Worm (Caenorhabditis elegans) whole organism, early embryonic: ENCODE data around the gene dmd-10.

Experiments
- B0310.2 ChIP-seq: sonication (generic microtip); optimal IDR thresholded peaks from 2 replicates; lab custom pipeline; 2016; ENCODE audit warnings: mild to moderate bottlenecking, missing genetic modification characterization, missing compliant biosample characterization
- F13C5.2 ChIP-seq: sonication (generic microtip); optimal IDR thresholded peaks from 2 replicates; lab custom pipeline; 2017; ENCODE audit warnings: mild to moderate bottlenecking, missing genetic modification characterization, inconsistent platforms, missing compliant biosample characterization
- aly-1 ChIP-seq: sonication (generic microtip); optimal IDR thresholded peaks from 2 replicates; lab custom pipeline; 2016; ENCODE audit warnings: missing genetic modification characterization, missing compliant biosample characterization
- ama-1 ChIP-seq: fragments of 150-350 bp; optimal IDR thresholded peaks from 2 replicates; lab custom pipeline; 2014
- ceh-13 ChIP-seq: fragments of 200-800 bp; sonication (Bioruptor generic); optimal IDR thresholded peaks from 2 replicates; lab custom pipeline; 2018; ENCODE audit warnings: mild to moderate bottlenecking, missing genetic modification characterization, missing compliant biosample characterization
- ceh-36 ChIP-seq: sonication (generic microtip); optimal IDR thresholded peaks from 2 replicates; lab custom pipeline; 2016; ENCODE audit warnings: missing genetic modification characterization, inconsistent platforms, missing compliant biosample characterization
- ets-7 ChIP-seq: sonication (generic microtip); optimal IDR thresholded peaks from 2 replicates; lab custom pipeline; 2016; ENCODE audit warnings: missing genotype, missing genetic modification characterization, missing compliant biosample characterization
- flt-1 ChIP-seq: fragments of 200-800 bp; sonication (Bioruptor generic); IDR thresholded peaks from 2 replicates; pipeline ENCODE4 v1.3.6; 2022; ENCODE audit warnings: missing genetic modification characterization, missing compliant biosample characterization
- hmbx-1 ChIP-seq: sonication (generic microtip); optimal IDR thresholded peaks from 2 replicates; lab custom pipeline; 2016; ENCODE audit warnings: mild to moderate bottlenecking, missing genetic modification characterization, missing compliant biosample characterization
- hmg-4 ChIP-seq: fragments of 200-800 bp; sonication (Bioruptor generic); optimal IDR thresholded peaks from 2 replicates; lab custom pipeline; 2018; ENCODE audit warnings: mild to moderate bottlenecking, missing genetic modification characterization, missing compliant biosample characterization
- hnd-1 ChIP-seq: sonication (generic microtip); optimal IDR thresholded peaks from 2 replicates; lab custom pipeline; 2016; ENCODE audit warnings: missing genetic modification characterization, missing compliant biosample characterization
- pes-1 ChIP-seq: fragments of 200-800 bp; sonication (Bioruptor generic); IDR thresholded peaks from 2 replicates; pipeline ENCODE4 v1.3.6; 2022; ENCODE audit warnings: missing genetic modification reagents, missing genetic modification characterization, missing compliant biosample characterization
- scrt-1 ChIP-seq: fragments of 200-800 bp; sonication (Bioruptor generic); IDR thresholded peaks from 2 replicates; pipeline ENCODE4 v1.3.6; 2022; ENCODE audit warnings: missing genetic modification characterization, missing compliant biosample characterization
- sea-1 ChIP-seq: fragments of 200-800 bp; sonication (Bioruptor generic); conservative IDR thresholded peaks from 2 replicates; pipeline ENCODE4 v1.3.6; 2022; ENCODE audit warnings: missing genetic modification characterization, missing compliant biosample characterization
- tbx-11 ChIP-seq: fragments of 200-800 bp; sonication (Bioruptor generic); IDR thresholded peaks from 2 replicates; pipeline ENCODE4 v1.3.6; 2022; ENCODE audit warnings: missing genetic modification characterization, missing compliant biosample characterization
- tbx-37 ChIP-seq: fragments of 200-800 bp; sonication (Bioruptor generic); conservative IDR thresholded peaks from 2 replicates; pipeline ENCODE4 v1.3.6; 2022; ENCODE audit warnings: missing genetic modification reagents, missing genetic modification characterization, missing compliant biosample characterization
- tra-4 ChIP-seq: sonication (generic microtip); optimal IDR thresholded peaks from 2 replicates; lab custom pipeline; 2017; ENCODE audit warnings: missing genetic modification characterization, missing compliant biosample characterization

The dmd-10 gene

DNA sequence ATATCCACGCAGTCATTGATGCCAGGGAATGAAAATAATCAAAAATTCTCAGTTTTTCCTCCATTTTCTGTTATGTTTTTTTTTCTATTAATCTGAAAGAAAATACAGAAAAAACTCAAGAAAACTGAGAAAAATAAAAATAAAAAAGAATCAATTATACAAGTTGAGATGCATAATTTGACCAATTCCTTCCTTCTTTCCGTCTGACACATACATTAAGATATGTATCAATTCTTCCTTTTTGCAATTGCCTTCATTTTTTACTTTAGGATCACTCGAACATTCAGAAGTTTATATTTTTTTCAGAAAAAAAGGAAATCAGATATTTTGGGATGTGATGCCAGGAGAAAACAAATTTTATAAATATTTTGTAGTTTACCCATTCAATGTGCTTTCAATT is 29.0 kb downstream of the dmd-10 start, which contains the start of gene F57B1.5:
Gene F57B1.5, plus strand, starts transcription at position 301 of the 400 bp plus-strand sequence.
- TF ChIP-seq ets-7, result no peak
- TF ChIP-seq ama-1 (lab: Kevin White, UChicago), result no peak
- no peak for TF ChIP-seq ceh-36

DNA sequence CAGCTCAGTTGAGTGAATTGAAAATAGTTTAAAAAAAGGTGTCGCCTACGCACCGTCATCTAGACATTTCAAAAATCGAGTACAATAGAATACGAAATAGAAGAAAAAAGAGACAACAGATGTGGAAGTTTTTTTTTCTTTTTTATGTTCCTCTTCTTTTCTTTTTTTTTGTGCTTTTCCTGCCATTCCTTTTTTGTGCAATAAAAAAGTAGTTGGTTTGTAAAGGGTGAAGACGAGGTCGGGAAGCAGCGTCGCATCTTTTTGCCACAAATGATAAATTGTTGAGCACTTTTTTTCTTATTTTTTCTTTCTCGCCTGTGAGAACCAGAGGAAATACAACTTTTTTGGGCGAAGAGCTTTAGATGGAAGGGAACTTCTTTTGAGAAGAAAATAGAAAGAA is 29.9 kb downstream of the dmd-10 start:
- no peak for TF ChIP-seq F13C5.2
- no peak for TF ChIP-seq ceh-36
- TF ChIP-seq tbx-37, result no peak
- TF ChIP-seq hmbx-1 (tag; lab: Kevin White, UChicago), result no peak
- no peak for TF ChIP-seq aly-1
- no peak for TF ChIP-seq ama-1 (lab: Kevin White, UChicago)
- TF ChIP-seq ceh-13 (GFP tag; lab: Kevin White, UChicago), result no peak
- TF ChIP-seq tra-4, result no peak
- no peak for TF ChIP-seq flt-1 (GFP tag; lab: Robert Waterston, UW)
- no peak for TF ChIP-seq hnd-1 (tag; lab: Kevin White, UChicago)
- TF ChIP-seq ets-7, result no peak
- no peak for TF ChIP-seq B0310.2 (tag; lab: Kevin White, UChicago)
- no peak for TF ChIP-seq scrt-1
- no peak for TF ChIP-seq sea-1 (GFP tag; lab: Robert Waterston, UW)
- no peak for TF ChIP-seq pes-1 (GFP tag; lab: Robert Waterston, UW)
- TF ChIP-seq hmg-4 (GFP tag; lab: Kevin White, UChicago), result no peak
- no peak for TF ChIP-seq tbx-11

DNA sequence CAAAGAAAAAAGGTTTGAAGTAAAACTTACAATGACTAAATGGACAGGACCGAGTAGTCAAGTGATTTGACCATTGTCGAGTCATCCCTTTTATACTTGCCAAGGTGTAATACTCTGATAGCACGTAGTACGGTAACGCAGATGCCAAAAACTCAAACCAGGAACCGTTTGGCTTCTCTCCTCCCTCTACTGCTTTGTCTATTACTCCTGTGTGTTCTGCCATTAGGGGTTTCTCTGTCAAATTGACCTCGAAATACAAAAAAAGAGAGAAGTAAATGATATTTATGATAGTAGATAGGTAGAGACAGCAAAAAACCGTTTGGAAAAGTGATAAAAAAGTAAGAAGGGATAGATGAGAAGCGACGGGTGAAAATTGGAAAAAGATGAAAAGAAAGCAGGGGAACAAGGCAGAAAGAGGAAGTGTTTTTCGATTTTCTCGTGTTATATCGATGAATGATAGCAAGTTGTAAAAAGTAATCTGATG is 34.2 kb downstream of the dmd-10 start, which contains the start of the genes col-159 and col-160:
Gene col-159, minus strand, starts transcription at position 51 of the 484 bp plus-strand sequence.
Gene col-160, minus strand, starts transcription at position 63 of the 484 bp plus-strand sequence.
- TF ChIP-seq aly-1, result no peak
- no peak for TF ChIP-seq hmg-4 (GFP tag; lab: Kevin White, UChicago)
- TF ChIP-seq ceh-13 (GFP tag; lab: Kevin White, UChicago), result no peak
- no peak for TF ChIP-seq tbx-11
- no peak for TF ChIP-seq hnd-1 (tag; lab: Kevin White, UChicago)
- no peak for TF ChIP-seq sea-1 (GFP tag; lab: Robert Waterston, UW)
- TF ChIP-seq tra-4, result no peak
- no peak for TF ChIP-seq ama-1 (lab: Kevin White, UChicago)

DNA sequence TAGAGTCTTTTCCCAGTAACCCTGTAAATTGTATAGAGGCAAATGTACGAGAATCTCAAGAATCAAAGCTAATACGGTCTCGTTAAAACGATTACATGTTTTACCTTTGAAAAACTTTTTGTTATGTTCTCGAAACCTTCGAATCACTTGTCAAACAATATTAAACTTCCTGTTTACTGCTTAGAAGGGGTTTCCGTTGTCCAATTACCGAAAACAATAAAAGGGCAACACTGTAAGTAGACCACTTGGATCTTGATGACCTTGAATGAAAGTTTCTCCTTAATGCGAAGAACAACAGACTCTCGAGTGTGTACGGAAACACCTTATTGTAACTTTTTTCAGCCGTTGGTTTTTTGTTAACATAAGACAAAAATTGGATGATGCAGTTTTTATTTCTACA is 35.8 kb downstream of the dmd-10 start:
- no peak for TF ChIP-seq ceh-36
- TF ChIP-seq sea-1 (GFP tag; lab: Robert Waterston, UW), result no peak

DNA sequence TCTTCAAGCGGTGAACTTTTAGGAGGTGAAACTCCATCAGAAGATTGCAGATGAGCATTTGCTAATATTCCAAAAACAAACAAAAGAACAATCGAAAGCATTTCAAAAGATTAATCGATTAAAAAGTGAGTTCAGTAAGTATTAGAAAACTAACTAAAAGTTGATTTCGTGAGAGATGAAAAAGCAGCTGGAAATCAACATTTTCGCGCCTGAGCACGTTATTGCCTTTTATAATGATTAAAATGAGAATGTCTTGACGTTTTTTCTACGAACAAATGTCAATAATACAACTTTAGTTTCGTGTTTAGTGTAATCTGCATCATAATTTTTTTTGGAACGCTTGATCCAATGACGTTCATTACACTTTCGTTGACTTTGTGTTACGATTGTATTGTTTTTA is 38.6 kb downstream of the dmd-10 start, which contains the start of gene F57B1.9:
Gene F57B1.9, minus strand, starts transcription at position 101 of the 400 bp plus-strand sequence.
- no peak for TF ChIP-seq pes-1 (GFP tag; lab: Robert Waterston, UW)
- TF ChIP-seq aly-1, result no peak
- no peak for TF ChIP-seq ceh-13 (GFP tag; lab: Kevin White, UChicago)
- TF ChIP-seq tbx-37, result no peak
- TF ChIP-seq F13C5.2, result no peak
- no peak for TF ChIP-seq scrt-1
- TF ChIP-seq hnd-1 (tag; lab: Kevin White, UChicago), result no peak
- TF ChIP-seq ets-7, result no peak
- no peak for TF ChIP-seq ama-1 (lab: Kevin White, UChicago)
- TF ChIP-seq hmbx-1 (tag; lab: Kevin White, UChicago), result no peak
- TF ChIP-seq ceh-36, result no peak
- TF ChIP-seq B0310.2 (tag; lab: Kevin White, UChicago), result no peak
- TF ChIP-seq sea-1 (GFP tag; lab: Robert Waterston, UW), result no peak
- TF ChIP-seq hmg-4 (GFP tag; lab: Kevin White, UChicago), result no peak
- no peak for TF ChIP-seq tbx-11
- no peak for TF ChIP-seq flt-1 (GFP tag; lab: Robert Waterston, UW)
- no peak for TF ChIP-seq tra-4

DNA sequence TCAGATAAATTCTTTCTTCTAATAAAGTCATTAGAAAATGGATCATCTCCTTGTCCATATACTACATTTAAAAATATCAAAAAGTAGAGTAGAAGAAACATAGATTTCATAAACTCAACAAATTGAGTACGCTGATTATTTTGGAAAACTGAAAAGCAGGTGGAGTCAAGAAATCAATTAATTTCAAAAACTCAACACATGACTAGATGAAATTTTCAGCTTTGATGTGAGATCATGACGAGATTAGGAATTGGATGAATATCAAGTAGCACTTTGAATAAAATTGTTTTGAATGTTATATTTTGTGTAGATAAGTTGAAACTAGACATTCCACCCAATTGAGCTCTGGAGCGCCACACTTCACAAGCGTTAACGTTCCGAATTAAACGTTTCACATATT is 40.9 kb downstream of the dmd-10 start, which contains the start of gene F57B1.1:
Gene F57B1.1, minus strand, starts transcription at position 101 of the 400 bp plus-strand sequence.
- no peak for TF ChIP-seq hmbx-1 (tag; lab: Kevin White, UChicago)
- TF ChIP-seq ama-1 (lab: Kevin White, UChicago), result no peak
- TF ChIP-seq ceh-13 (GFP tag; lab: Kevin White, UChicago), result no peak
- TF ChIP-seq ets-7, result no peak
- no peak for TF ChIP-seq scrt-1
- TF ChIP-seq sea-1 (GFP tag; lab: Robert Waterston, UW), result no peak
- no peak for TF ChIP-seq tbx-37
- TF ChIP-seq hnd-1 (tag; lab: Kevin White, UChicago), result no peak
- TF ChIP-seq pes-1 (GFP tag; lab: Robert Waterston, UW), result no peak
- no peak for TF ChIP-seq tbx-11
- no peak for TF ChIP-seq aly-1
- no peak for TF ChIP-seq F13C5.2
- no peak for TF ChIP-seq tra-4
- TF ChIP-seq flt-1 (GFP tag; lab: Robert Waterston, UW), result no peak
- TF ChIP-seq B0310.2 (tag; lab: Kevin White, UChicago), result no peak
- no peak for TF ChIP-seq hmg-4 (GFP tag; lab: Kevin White, UChicago)
- TF ChIP-seq ceh-36, result no peak

DNA sequence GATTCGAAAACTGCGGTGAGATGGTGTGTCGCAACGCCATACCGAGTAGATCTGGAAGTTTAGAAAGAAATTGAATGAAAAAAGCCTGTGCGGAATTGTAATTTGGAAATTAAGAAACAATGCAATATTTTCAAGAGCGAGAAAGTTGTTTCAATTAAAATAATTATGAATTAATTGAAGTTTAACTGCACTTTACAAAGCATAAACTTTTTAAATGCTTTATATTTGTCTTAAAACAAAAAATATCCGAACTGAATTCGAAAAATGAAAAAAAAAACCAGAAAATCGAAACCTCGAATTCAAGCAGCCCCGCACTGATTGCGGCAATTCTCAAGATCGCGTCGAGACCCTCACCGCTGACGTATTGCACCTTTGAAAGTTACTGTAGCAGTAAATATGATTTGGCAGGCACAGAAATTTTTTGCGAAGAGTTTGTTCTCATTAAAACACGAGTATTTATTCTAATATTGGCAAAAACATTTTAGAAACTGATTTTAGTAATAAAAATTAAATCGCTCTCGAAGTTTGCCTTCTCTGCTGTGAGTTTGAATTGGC is 42.8 kb downstream of the dmd-10 start, which contains the start of gene sun-1:
Gene sun-1, minus strand, starts transcription at position 51 of the 555 bp plus-strand sequence.
- TF ChIP-seq ceh-36 (no peak), aly-1 (no peak), tbx-11 (no peak), F13C5.2 (no peak), hmbx-1 (tag; lab: Kevin White, UChicago) (no peak), scrt-1 (no peak), B0310.2 (tag; lab: Kevin White, UChicago) (no peak), tra-4 (no peak), pes-1 (GFP tag; lab: Robert Waterston, UW) (no peak), hmg-4 (GFP tag; lab: Kevin White, UChicago) (no peak), ceh-13 (GFP tag; lab: Kevin White, UChicago) (no peak), ets-7 (no peak), flt-1 (GFP tag; lab: Robert Waterston, UW) (no peak), ama-1 (lab: Kevin White, UChicago) (no peak), tbx-37 (no peak), sea-1 (GFP tag; lab: Robert Waterston, UW) (no peak), hnd-1 (tag; lab: Kevin White, UChicago) (no peak)
